Worm (Caenorhabditis elegans) whole organism, young adult: ENCODE data around the gene W10D9.3.

Experiments used
- C06A6.2 ChIP-seq: fragments of 200-800 bp; sonication (Bioruptor generic); conservative IDR thresholded peaks from 2 replicates; pipeline ENCODE4 v1.3.6; 2022; ENCODE audit warnings: missing genetic modification characterization, missing compliant biosample characterization
- C17E4.6 ChIP-seq: fragments of 200-800 bp; sonication (Bioruptor generic); IDR thresholded peaks from 2 replicates; pipeline ENCODE4 v1.3.6; 2022; ENCODE audit warnings: missing genetic modification reagents, missing genetic modification characterization, missing compliant biosample characterization
- F55B11.4 ChIP-seq: sonication (generic microtip); optimal IDR thresholded peaks from 2 replicates; lab custom pipeline; 2016; ENCODE audit warnings: missing compliant biosample characterization, missing genetic modification characterization, borderline replicate concordance; ENCODE audit not compliant: insufficient read depth
- Y53G8AR.9 ChIP-seq: fragments of 200-800 bp; sonication (Bioruptor generic); conservative IDR thresholded peaks from 2 replicates; pipeline ENCODE4 v1.3.6; 2022; ENCODE audit warnings: missing genetic modification reagents, missing genetic modification characterization, missing compliant biosample characterization
- Y67H2A.10 ChIP-seq: fragments of 200-800 bp; sonication (Bioruptor generic); conservative IDR thresholded peaks from 2 replicates; pipeline ENCODE4 v1.3.6; 2022; ENCODE audit warnings: missing genetic modification reagents, missing genetic modification characterization, missing compliant biosample characterization
- akir-1 ChIP-seq: fragments of 200-800 bp; sonication (Bioruptor generic); optimal IDR thresholded peaks from 2 replicates; lab custom pipeline; 2018; ENCODE audit warnings: mild to moderate bottlenecking, missing genetic modification characterization, moderate library complexity, missing compliant biosample characterization
- ama-1 ChIP-seq, 3 experiments: fragments of 150-350 bp in 1 of 3; sonication (generic microtip) in 2 of 3; optimal IDR thresholded peaks; 2 replicates each; lab custom pipeline; 2014 to 2018; ENCODE audit warnings: missing biosample characterization in 2 of 3, missing genetic modification characterization in 2 of 3, missing genetic modification reagents in 2 of 3
- aptf-2 ChIP-seq: fragments of 200-800 bp; sonication (Bioruptor generic); conservative IDR thresholded peaks from 2 replicates; pipeline ENCODE4 v1.3.6; 2022; ENCODE audit warnings: missing genetic modification reagents, missing genetic modification characterization, missing compliant biosample characterization
- aptf-3 ChIP-seq: fragments of 200-800 bp; sonication (Bioruptor generic); IDR thresholded peaks from 2 replicates; pipeline ENCODE4 v1.3.6; 2022; ENCODE audit warnings: missing genetic modification characterization, missing compliant biosample characterization
- attf-3 ChIP-seq: fragments of 200-800 bp; sonication (Bioruptor generic); conservative IDR thresholded peaks from 2 replicates; pipeline ENCODE4 v1.3.6; 2022; ENCODE audit warnings: missing genetic modification reagents, missing genetic modification characterization, missing compliant biosample characterization
- attf-6 ChIP-seq: fragments of 200-800 bp; sonication (Bioruptor generic); IDR thresholded peaks from 2 replicates; pipeline ENCODE4 v1.3.6; 2022; ENCODE audit warnings: missing genetic modification reagents, missing genetic modification characterization, missing compliant biosample characterization
- bed-2 ChIP-seq: fragments of 200-800 bp; sonication (Bioruptor generic); IDR thresholded peaks from 2 replicates; pipeline ENCODE4 v1.3.6; 2022; ENCODE audit warnings: missing genetic modification reagents, missing genetic modification characterization, missing compliant biosample characterization
- ceh-58 ChIP-seq: fragments of 200-800 bp; sonication (Bioruptor generic); IDR thresholded peaks from 2 replicates; pipeline ENCODE4 v1.3.6; 2022; ENCODE audit warnings: missing genetic modification characterization, missing compliant biosample characterization
- chd-7 ChIP-seq: sonication (generic microtip); optimal IDR thresholded peaks from 2 replicates; lab custom pipeline; 2016; ENCODE audit warnings: mild to moderate bottlenecking, missing genetic modification characterization, moderate library complexity, missing compliant biosample characterization
- efl-1 ChIP-seq: fragments of 150-350 bp; optimal IDR thresholded peaks from 2 replicates; lab custom pipeline; 2014; ENCODE audit warnings: missing biosample characterization, missing genetic modification reagents, missing genetic modification characterization
- egrh-3 ChIP-seq: fragments of 200-800 bp; sonication (Bioruptor generic); IDR thresholded peaks from 2 replicates; pipeline ENCODE4 v1.3.6; 2022; ENCODE audit warnings: missing genetic modification reagents, missing genetic modification characterization, missing compliant biosample characterization
- ekl-4 ChIP-seq: fragments of 200-800 bp; sonication (Bioruptor generic); IDR thresholded peaks from 2 replicates; pipeline ENCODE4 v1.3.6; 2022; ENCODE audit warnings: missing genetic modification reagents, missing genetic modification characterization, missing compliant biosample characterization
- ets-4 ChIP-seq: fragments of 200-800 bp; sonication (Bioruptor generic); optimal IDR thresholded peaks from 2 replicates; lab custom pipeline; 2018; ENCODE audit warnings: mild to moderate bottlenecking, missing genetic modification characterization, missing compliant biosample characterization
- hmg-1.2 ChIP-seq: fragments of 200-800 bp; sonication (Bioruptor generic); IDR thresholded peaks from 2 replicates; pipeline ENCODE4 v1.3.6; 2022; ENCODE audit warnings: missing genetic modification reagents, missing genetic modification characterization, missing compliant biosample characterization
- hsf-1 ChIP-seq: fragments of 200-800 bp; sonication (Bioruptor generic); IDR thresholded peaks from 2 replicates; pipeline ENCODE4 v1.3.6; 2022; ENCODE audit warnings: missing genetic modification reagents, missing genetic modification characterization, missing compliant biosample characterization
- let-607 ChIP-seq, 2 experiments: fragments of 200-800 bp in 1 of 2; sonication (Bioruptor generic) in 1 of 2; sonication (generic microtip) in 1 of 2; optimal IDR thresholded peaks; 2 replicates each; lab custom pipeline; 2016 to 2018; ENCODE audit warnings: mild to moderate bottlenecking in 2 of 2, missing compliant biosample characterization in 2 of 2, missing genetic modification characterization in 2 of 2, moderate library complexity in 2 of 2, missing genotype in 1 of 2
- lin-26 ChIP-seq: fragments of 200-800 bp; sonication (Bioruptor generic); IDR thresholded peaks from 2 replicates; pipeline ENCODE4 v1.3.6; 2022; ENCODE audit warnings: missing genetic modification reagents, missing genetic modification characterization, missing compliant biosample characterization
- lin-40 ChIP-seq: sonication (generic microtip); optimal IDR thresholded peaks from 2 replicates; lab custom pipeline; 2016; ENCODE audit warnings: missing genetic modification characterization, mild to moderate bottlenecking, missing compliant biosample characterization, missing genotype, missing genetic modification reagents
- lir-1 ChIP-seq: fragments of 200-800 bp; sonication (Bioruptor generic); conservative IDR thresholded peaks from 2 replicates; pipeline ENCODE4 v1.3.6; 2022; ENCODE audit warnings: missing genetic modification reagents, missing genetic modification characterization, missing compliant biosample characterization
- madf-3 ChIP-seq: fragments of 200-800 bp; sonication (Bioruptor generic); IDR thresholded peaks from 2 replicates; pipeline ENCODE4 v1.3.6; 2022; ENCODE audit warnings: missing genetic modification reagents, missing genetic modification characterization, missing compliant biosample characterization
- madf-8 ChIP-seq: fragments of 200-800 bp; sonication (Bioruptor generic); conservative IDR thresholded peaks from 2 replicates; pipeline ENCODE4 v1.3.6; 2022; ENCODE audit warnings: missing genetic modification reagents, missing genetic modification characterization, missing compliant biosample characterization
- mxl-1 ChIP-seq: sonication (generic microtip); optimal IDR thresholded peaks from 2 replicates; lab custom pipeline; 2016; ENCODE audit warnings: missing genetic modification characterization, missing compliant biosample characterization
- nfya-2 ChIP-seq: fragments of 200-800 bp; sonication (Bioruptor generic); IDR thresholded peaks from 2 replicates; pipeline ENCODE4 v1.3.6; 2022; ENCODE audit warnings: missing genetic modification reagents, missing genetic modification characterization, missing compliant biosample characterization
- nhr-80 ChIP-seq: sonication (generic microtip); optimal IDR thresholded peaks from 2 replicates; lab custom pipeline; 2016; ENCODE audit warnings: missing genetic modification characterization, missing compliant biosample characterization
- rec-8 ChIP-seq, 2 experiments: sonication (generic microtip); optimal IDR thresholded peaks; 2 replicates each; lab custom pipeline; 2016; ENCODE audit warnings: mild to moderate bottlenecking in 2 of 2, missing genetic modification characterization in 2 of 2, missing genetic modification reagents in 2 of 2, missing genotype in 2 of 2, missing biosample characterization in 1 of 2, missing compliant biosample characterization in 1 of 2, moderate library complexity in 1 of 2
- snpc-1.1 ChIP-seq: sonication (generic microtip); optimal IDR thresholded peaks from 2 replicates; lab custom pipeline; 2017; ENCODE audit warnings: missing genetic modification characterization, mild to moderate bottlenecking, missing compliant biosample characterization, antibody characterized with exemption, moderate library complexity, missing genotype, missing genetic modification reagents; ENCODE audit not compliant: insufficient read depth
- sptf-2 ChIP-seq: fragments of 200-800 bp; sonication (Bioruptor generic); optimal IDR thresholded peaks from 2 replicates; lab custom pipeline; 2018; ENCODE audit warnings: mild to moderate bottlenecking, missing genetic modification characterization, missing compliant biosample characterization
- tbp1 ChIP-seq: fragments of 200-800 bp; sonication (Bioruptor generic); optimal IDR thresholded peaks from 2 replicates; lab custom pipeline; 2018; ENCODE audit warnings: mild to moderate bottlenecking, missing genetic modification characterization, missing compliant biosample characterization
- tbx-9 ChIP-seq: sonication (generic microtip); optimal IDR thresholded peaks from 2 replicates; lab custom pipeline; 2016; ENCODE audit warnings: borderline replicate concordance, missing genetic modification characterization, inconsistent platforms, missing compliant biosample characterization
- tlf-1 ChIP-seq: fragments of 200-800 bp; sonication (Bioruptor generic); optimal IDR thresholded peaks from 2 replicates; lab custom pipeline; 2018; ENCODE audit warnings: mild to moderate bottlenecking, missing genetic modification characterization, missing compliant biosample characterization
- xnd-1 ChIP-seq: sonication (generic microtip); optimal IDR thresholded peaks from 2 replicates; lab custom pipeline; 2016; ENCODE audit warnings: missing genotype, missing genetic modification reagents, missing genetic modification characterization, missing compliant biosample characterization
- zfh-2 ChIP-seq: fragments of 200-800 bp; sonication (Bioruptor generic); conservative IDR thresholded peaks from 2 replicates; pipeline ENCODE4 v1.3.6; 2022; ENCODE audit warnings: missing genetic modification reagents, missing genetic modification characterization, missing compliant biosample characterization
- zim-3 ChIP-seq: sonication (generic microtip); optimal IDR thresholded peaks from 2 replicates; lab custom pipeline; 2017; ENCODE audit warnings: mild to moderate bottlenecking, missing genetic modification characterization, moderate library complexity, missing compliant biosample characterization
- ztf-6 ChIP-seq: fragments of 200-800 bp; sonication (Bioruptor generic); IDR thresholded peaks from 2 replicates; pipeline ENCODE4 v1.3.6; 2022; ENCODE audit warnings: missing genetic modification reagents, missing genetic modification characterization, missing compliant biosample characterization

Gene W10D9.3

DNA sequence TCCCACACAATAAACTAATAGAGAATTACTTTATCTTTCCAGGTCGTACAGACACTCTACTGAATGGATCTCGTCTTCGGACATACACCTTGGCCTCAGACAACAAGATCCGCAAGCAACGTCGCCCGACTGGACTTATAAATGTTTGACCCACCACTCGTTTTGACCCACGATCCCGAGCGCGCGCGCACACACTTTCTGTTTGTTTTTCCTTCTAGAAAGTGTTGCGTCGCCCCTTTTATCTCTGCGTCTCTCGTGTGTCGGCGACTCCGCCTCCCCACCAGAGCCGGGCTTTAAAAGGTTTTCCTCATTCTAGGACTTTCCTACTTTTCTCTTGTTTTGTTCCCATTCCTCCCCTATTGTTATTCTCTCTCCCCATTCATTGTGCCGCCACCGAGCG is 23.5 kb downstream of the W10D9.3 start:
- TF ChIP-seq madf-8 (GFP tag; lab: Robert Waterston, UW) (peak; percentile 57; the same call in 1 of the 2 replicates), ets-4 (GFP tag; lab: Kevin White, UChicago) (no peak), aptf-2 (GFP tag; lab: Robert Waterston, UW) (no peak), hsf-1 (GFP tag; lab: Robert Waterston, UW) (peak; percentile 87), lin-40 (no peak), efl-1 (GFP tag; lab: Kevin White, UChicago) (peak; percentile 8), xnd-1 (tag; lab: Kevin White, UChicago) (peak; percentile 58)

DNA sequence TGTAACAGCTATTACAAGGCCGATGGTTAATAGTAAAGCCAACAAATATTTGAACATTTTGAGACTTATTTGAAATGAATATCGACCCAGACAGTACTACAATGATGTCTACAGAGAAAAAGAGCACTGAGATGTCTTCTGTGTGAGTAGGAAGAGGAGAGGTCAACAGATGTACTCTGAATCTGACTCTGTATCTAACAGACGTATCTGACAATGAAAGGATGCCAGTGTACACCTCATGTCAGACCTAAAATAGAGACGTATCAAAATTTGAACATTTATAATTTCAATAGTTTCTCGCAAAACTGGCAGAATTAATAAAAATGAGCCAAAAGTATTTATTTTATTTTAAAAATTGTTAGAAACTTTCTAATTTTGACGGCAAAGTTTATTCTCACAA is 37.6 kb downstream of the W10D9.3 start, which contains the start of gene C24H12.8:
Gene C24H12.8, minus strand, starts transcription at position 101 of the 400 bp plus-strand sequence.
- TF ChIP-seq lir-1 (GFP tag; lab: Robert Waterston, UW) (no peak), tlf-1 (GFP tag; lab: Kevin White, UChicago) (no peak), F55B11.4 (tag; lab: Kevin White, UChicago) (no peak), snpc-1.1 (tag; lab: Kevin White, UChicago) (no peak), tbp1 (GFP tag; lab: Kevin White, UChicago) (no peak), rec-8 (tag; optimal IDR thresholded peaks at IDR 0.05; lab: Kevin White, UChicago) (no peak), C17E4.6 (GFP tag; lab: Robert Waterston, UW) (no peak), akir-1 (no peak), bed-2 (GFP tag; lab: Robert Waterston, UW) (no peak), attf-6 (GFP tag; lab: Robert Waterston, UW) (no peak), let-607 (tag; optimal IDR thresholded peaks at IDR 0.05; lab: Kevin White, UChicago) (no peak), Y67H2A.10 (GFP tag; lab: Robert Waterston, UW) (no peak), hsf-1 (GFP tag; lab: Robert Waterston, UW) (no peak), egrh-3 (no peak), ztf-6 (no peak), chd-7 (tag; lab: Kevin White, UChicago) (no peak), lin-26 (no peak), hmg-1.2 (GFP tag; lab: Robert Waterston, UW) (no peak), zim-3 (tag; lab: Kevin White, UChicago) (no peak), tbx-9 (tag; lab: Kevin White, UChicago) (no peak)

DNA sequence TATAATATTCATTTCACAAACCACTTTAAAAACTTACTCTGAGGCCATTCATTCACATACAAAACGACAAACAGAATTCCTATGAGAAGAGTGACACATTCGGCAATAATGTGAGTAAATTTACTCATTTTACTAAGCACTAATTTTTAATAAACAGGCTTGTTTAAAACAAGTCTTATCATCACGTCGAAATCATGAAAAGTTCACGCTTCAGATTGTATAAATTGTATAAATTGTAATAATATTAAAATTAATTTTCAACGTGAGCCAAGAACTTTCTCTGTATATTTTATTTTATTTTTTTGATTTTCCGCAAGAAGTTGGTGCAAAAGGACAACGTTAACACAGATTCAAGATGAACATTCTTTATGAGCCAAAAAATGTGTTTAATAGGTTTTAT is 42.0 kb downstream of the W10D9.3 start, which contains the start of gene C24H12.6:
Gene C24H12.6, minus strand, starts transcription at position 101 of the 400 bp plus-strand sequence.
- no peak for TF ChIP-seq C17E4.6 (GFP tag; lab: Robert Waterston, UW)
- TF ChIP-seq C06A6.2 (GFP tag; lab: Robert Waterston, UW): no peak
- no peak for TF ChIP-seq zfh-2 (GFP tag; lab: Robert Waterston, UW)
- TF ChIP-seq let-607 (tag; optimal IDR thresholded peaks at IDR 0.05; lab: Kevin White, UChicago): no peak
- TF ChIP-seq Y67H2A.10 (GFP tag; lab: Robert Waterston, UW): no peak
- TF ChIP-seq nfya-2 (GFP tag; lab: Robert Waterston, UW): no peak
- no peak for TF ChIP-seq sptf-2 (GFP tag; lab: Kevin White, UChicago)
- no peak for TF ChIP-seq Y53G8AR.9
- TF ChIP-seq aptf-3 (GFP tag; lab: Robert Waterston, UW): no peak
- no peak for TF ChIP-seq ekl-4 (GFP tag; lab: Robert Waterston, UW)
- no peak for TF ChIP-seq ceh-58
- TF ChIP-seq nhr-80 (tag; lab: Kevin White, UChicago): no peak
- no peak for TF ChIP-seq mxl-1 (tag; lab: Kevin White, UChicago)
- TF ChIP-seq madf-3 (GFP tag; lab: Robert Waterston, UW): no peak
- TF ChIP-seq lin-26: no peak
- no peak for TF ChIP-seq lir-1 (GFP tag; lab: Robert Waterston, UW)
- TF ChIP-seq attf-3 (GFP tag; lab: Robert Waterston, UW): no peak
- TF ChIP-seq ama-1 (optimal IDR thresholded peaks at IDR 0.05; lab: Kevin White, UChicago): no peak
- TF ChIP-seq ama-1 (GFP tag; optimal IDR thresholded peaks at IDR 0.05; lab: Kevin White, UChicago): no peak
